Worm (Caenorhabditis elegans) whole organism, young adult: ENCODE data around the gene mig-14.

ENCODE experiments used
- B0019.2 ChIP-seq: fragments of 200-800 bp; sonication (Bioruptor generic); conservative IDR thresholded peaks from 2 replicates; pipeline ENCODE4 v1.3.6; 2022; ENCODE audit warnings: missing genetic modification reagents, missing genetic modification characterization, missing compliant biosample characterization
- D2030.7 ChIP-seq: fragments of 200-800 bp; sonication (Bioruptor generic); IDR thresholded peaks from 2 replicates; pipeline ENCODE4 v1.3.6; 2022; ENCODE audit warnings: missing genetic modification reagents, missing genetic modification characterization, missing compliant biosample characterization
- F22D6.2 ChIP-seq: sonication (generic microtip); optimal IDR thresholded peaks from 2 replicates; lab custom pipeline; 2016; ENCODE audit warnings: mild to moderate bottlenecking, missing genetic modification characterization, missing compliant biosample characterization
- F33H1.4 ChIP-seq: fragments of 200-800 bp; sonication (Bioruptor generic); IDR thresholded peaks from 2 replicates; pipeline ENCODE4 v1.3.6; 2022; ENCODE audit warnings: missing genetic modification reagents, missing genetic modification characterization, missing compliant biosample characterization
- F49E8.2 ChIP-seq: sonication (generic microtip); optimal IDR thresholded peaks from 3 replicates; lab custom pipeline; 2017; ENCODE audit warnings: missing genetic modification characterization, mild to moderate bottlenecking, missing compliant biosample characterization, antibody characterized with exemption, moderate library complexity; ENCODE audit not compliant: insufficient read depth
- F52B5.7 ChIP-seq: sonication (generic microtip); optimal IDR thresholded peaks from 2 replicates; lab custom pipeline; 2016; ENCODE audit warnings: mild to moderate bottlenecking, missing genetic modification characterization, missing compliant biosample characterization
- T07F8.4 ChIP-seq: sonication (generic microtip); optimal IDR thresholded peaks from 2 replicates; lab custom pipeline; 2016; ENCODE audit warnings: mild to moderate bottlenecking, missing genetic modification characterization, moderate library complexity, missing compliant biosample characterization
- Y53G8AR.9 ChIP-seq: fragments of 200-800 bp; sonication (Bioruptor generic); conservative IDR thresholded peaks from 2 replicates; pipeline ENCODE4 v1.3.6; 2022; ENCODE audit warnings: missing genetic modification reagents, missing genetic modification characterization, missing compliant biosample characterization
- Y79H2A.3 ChIP-seq: fragments of 200-800 bp; sonication (Bioruptor generic); conservative IDR thresholded peaks from 2 replicates; pipeline ENCODE4 v1.3.6; 2022; ENCODE audit warnings: missing genetic modification reagents, missing genetic modification characterization, missing compliant biosample characterization
- aptf-2 ChIP-seq: fragments of 200-800 bp; sonication (Bioruptor generic); conservative IDR thresholded peaks from 2 replicates; pipeline ENCODE4 v1.3.6; 2022; ENCODE audit warnings: missing genetic modification reagents, missing genetic modification characterization, missing compliant biosample characterization
- atf-7 ChIP-seq: sonication (generic microtip); optimal IDR thresholded peaks from 2 replicates; lab custom pipeline; 2017; ENCODE audit warnings: mild to moderate bottlenecking, missing genetic modification characterization, missing compliant biosample characterization
- attf-6 ChIP-seq: fragments of 200-800 bp; sonication (Bioruptor generic); IDR thresholded peaks from 2 replicates; pipeline ENCODE4 v1.3.6; 2022; ENCODE audit warnings: missing genetic modification reagents, missing genetic modification characterization, missing compliant biosample characterization
- ccch-3 ChIP-seq: fragments of 200-800 bp; sonication (Bioruptor generic); optimal IDR thresholded peaks from 2 replicates; lab custom pipeline; 2018; ENCODE audit warnings: mild to moderate bottlenecking, missing genetic modification characterization, missing compliant biosample characterization
- cebp-1 ChIP-seq, 2 experiments: fragments of 200-800 bp in 1 of 2; sonication (Bioruptor generic) in 1 of 2; sonication (generic microtip) in 1 of 2; IDR thresholded peaks in 1 of 2; optimal IDR thresholded peaks in 1 of 2; 2 replicates each; pipeline versions ENCODE4 v1.3.6 to Lab custom; 2017 to 2022; ENCODE audit warnings: missing compliant biosample characterization in 2 of 2, missing genetic modification characterization in 2 of 2, mild to moderate bottlenecking in 1 of 2, missing genetic modification reagents in 1 of 2, moderate library complexity in 1 of 2
- ceh-100 ChIP-seq: fragments of 200-800 bp; sonication (Bioruptor generic); IDR thresholded peaks from 2 replicates; pipeline ENCODE4 v1.3.6; 2022; ENCODE audit warnings: missing genetic modification reagents, missing genetic modification characterization, missing compliant biosample characterization
- ceh-79 ChIP-seq: sonication (generic microtip); optimal IDR thresholded peaks from 2 replicates; lab custom pipeline; 2017; ENCODE audit warnings: mild to moderate bottlenecking, missing genetic modification characterization, missing compliant biosample characterization
- ceh-91 ChIP-seq: fragments of 200-800 bp; sonication (Bioruptor generic); IDR thresholded peaks from 2 replicates; pipeline ENCODE4 v1.3.6; 2022; ENCODE audit warnings: missing genetic modification reagents, missing genetic modification characterization, missing compliant biosample characterization
- efl-1 ChIP-seq: fragments of 150-350 bp; optimal IDR thresholded peaks from 2 replicates; lab custom pipeline; 2014; ENCODE audit warnings: missing biosample characterization, missing genetic modification reagents, missing genetic modification characterization
- egl-18 ChIP-seq: fragments of 200-800 bp; sonication (Bioruptor generic); IDR thresholded peaks from 2 replicates; pipeline ENCODE4 v1.3.6; 2022; ENCODE audit warnings: missing genetic modification reagents, missing genetic modification characterization, missing compliant biosample characterization
- egl-44 ChIP-seq: fragments of 200-800 bp; sonication (Bioruptor generic); IDR thresholded peaks from 2 replicates; pipeline ENCODE4 v1.3.6; 2022; ENCODE audit warnings: missing genetic modification reagents, missing genetic modification characterization, missing compliant biosample characterization
- ets-4 ChIP-seq: fragments of 200-800 bp; sonication (Bioruptor generic); optimal IDR thresholded peaks from 2 replicates; lab custom pipeline; 2018; ENCODE audit warnings: mild to moderate bottlenecking, missing genetic modification characterization, missing compliant biosample characterization
- fkh-3 ChIP-seq: sonication (generic microtip); optimal IDR thresholded peaks from 2 replicates; lab custom pipeline; 2016; ENCODE audit warnings: mild to moderate bottlenecking, missing genetic modification characterization, missing compliant biosample characterization
- gei-17 ChIP-seq: fragments of 200-800 bp; sonication (Bioruptor generic); optimal IDR thresholded peaks from 2 replicates; lab custom pipeline; 2018; ENCODE audit warnings: mild to moderate bottlenecking, missing genetic modification characterization, missing compliant biosample characterization
- hlh-12 ChIP-seq: sonication (generic microtip); optimal IDR thresholded peaks from 2 replicates; lab custom pipeline; 2016; ENCODE audit warnings: missing genetic modification characterization, missing compliant biosample characterization
- hrde-1 ChIP-seq: sonication (generic microtip); optimal IDR thresholded peaks from 2 replicates; lab custom pipeline; 2016; ENCODE audit warnings: missing genetic modification characterization, mild to moderate bottlenecking, missing compliant biosample characterization, moderate library complexity, missing genotype, missing genetic modification reagents, borderline replicate concordance
- hsf-1 ChIP-seq: fragments of 200-800 bp; sonication (Bioruptor generic); IDR thresholded peaks from 2 replicates; pipeline ENCODE4 v1.3.6; 2022; ENCODE audit warnings: missing genetic modification reagents, missing genetic modification characterization, missing compliant biosample characterization
- let-526 ChIP-seq: fragments of 200-800 bp; sonication (Bioruptor generic); IDR thresholded peaks from 2 replicates; pipeline ENCODE4 v1.3.6; 2022; ENCODE audit warnings: missing genetic modification reagents, missing genetic modification characterization, missing compliant biosample characterization
- let-607 ChIP-seq, 2 experiments: fragments of 200-800 bp in 1 of 2; sonication (Bioruptor generic) in 1 of 2; sonication (generic microtip) in 1 of 2; optimal IDR thresholded peaks; 2 replicates each; lab custom pipeline; 2016 to 2018; ENCODE audit warnings: mild to moderate bottlenecking in 2 of 2, missing compliant biosample characterization in 2 of 2, missing genetic modification characterization in 2 of 2, moderate library complexity in 2 of 2, missing genotype in 1 of 2
- lin-35 ChIP-seq, 3 experiments: fragments of 150-350 bp in 2 of 3; sonication (generic microtip) in 1 of 3; optimal IDR thresholded peaks; 2 replicates each; lab custom pipeline; 2014 to 2018; ENCODE audit warnings: missing biosample characterization in 3 of 3, missing genetic modification characterization in 3 of 3, missing genetic modification reagents in 3 of 3
- lin-54 ChIP-seq: fragments of 200-800 bp; sonication (Bioruptor generic); optimal IDR thresholded peaks from 2 replicates; lab custom pipeline; 2018; ENCODE audit warnings: mild to moderate bottlenecking, missing genetic modification characterization, missing compliant biosample characterization
- lir-1 ChIP-seq: fragments of 200-800 bp; sonication (Bioruptor generic); conservative IDR thresholded peaks from 2 replicates; pipeline ENCODE4 v1.3.6; 2022; ENCODE audit warnings: missing genetic modification reagents, missing genetic modification characterization, missing compliant biosample characterization
- lsy-27 ChIP-seq: sonication (generic microtip); optimal IDR thresholded peaks from 2 replicates; lab custom pipeline; 2017; ENCODE audit warnings: missing genetic modification characterization, mild to moderate bottlenecking, missing compliant biosample characterization, antibody characterized with exemption, missing genotype, borderline replicate concordance; ENCODE audit not compliant: insufficient read depth
- madf-6 ChIP-seq: fragments of 200-800 bp; sonication (Bioruptor generic); IDR thresholded peaks from 2 replicates; pipeline ENCODE4 v1.3.6; 2022; ENCODE audit warnings: missing genetic modification reagents, missing genetic modification characterization, missing compliant biosample characterization
- madf-8 ChIP-seq: fragments of 200-800 bp; sonication (Bioruptor generic); conservative IDR thresholded peaks from 2 replicates; pipeline ENCODE4 v1.3.6; 2022; ENCODE audit warnings: missing genetic modification reagents, missing genetic modification characterization, missing compliant biosample characterization
- mes-4 ChIP-seq: sonication (generic microtip); optimal IDR thresholded peaks from 2 replicates; lab custom pipeline; 2016; ENCODE audit warnings: missing genotype, missing genetic modification characterization, missing compliant biosample characterization
- repo-1 ChIP-seq: sonication (generic microtip); optimal IDR thresholded peaks from 2 replicates; lab custom pipeline; 2017; ENCODE audit warnings: mild to moderate bottlenecking, missing genetic modification characterization, missing compliant biosample characterization
- rpc-1 ChIP-seq, 2 experiments: fragments of 150-350 bp in 1 of 2; sonication (generic microtip) in 1 of 2; optimal IDR thresholded peaks; 2 replicates each; lab custom pipeline; 2014 to 2018; ENCODE audit warnings: missing biosample characterization in 1 of 2, missing genetic modification characterization in 1 of 2, missing genetic modification reagents in 1 of 2, missing genotype in 1 of 2
- sdz-38 ChIP-seq: sonication (generic microtip); optimal IDR thresholded peaks from 2 replicates; lab custom pipeline; 2016; ENCODE audit warnings: missing genotype, missing genetic modification characterization, missing compliant biosample characterization
- sea-2 ChIP-seq: fragments of 200-800 bp; sonication (Bioruptor generic); IDR thresholded peaks from 2 replicates; pipeline ENCODE4 v1.3.6; 2022; ENCODE audit warnings: missing genetic modification characterization, missing compliant biosample characterization
- snpc-3.4 ChIP-seq: sonication (generic microtip); optimal IDR thresholded peaks from 2 replicates; lab custom pipeline; 2017; ENCODE audit warnings: missing genetic modification characterization, mild to moderate bottlenecking, missing compliant biosample characterization, antibody characterized with exemption, moderate library complexity, missing genotype, missing genetic modification reagents
- somi-1 ChIP-seq: fragments of 200-800 bp; sonication (Bioruptor generic); optimal IDR thresholded peaks from 2 replicates; lab custom pipeline; 2018; ENCODE audit warnings: mild to moderate bottlenecking, missing genetic modification characterization, missing compliant biosample characterization
- unc-130 ChIP-seq: sonication (generic microtip); optimal IDR thresholded peaks from 2 replicates; lab custom pipeline; 2016; ENCODE audit warnings: missing genetic modification reagents, missing genetic modification characterization, missing compliant biosample characterization
- zfh-2 ChIP-seq: fragments of 200-800 bp; sonication (Bioruptor generic); conservative IDR thresholded peaks from 2 replicates; pipeline ENCODE4 v1.3.6; 2022; ENCODE audit warnings: missing genetic modification reagents, missing genetic modification characterization, missing compliant biosample characterization
- zim-3 ChIP-seq: sonication (generic microtip); optimal IDR thresholded peaks from 2 replicates; lab custom pipeline; 2017; ENCODE audit warnings: mild to moderate bottlenecking, missing genetic modification characterization, moderate library complexity, missing compliant biosample characterization
- ztf-22 ChIP-seq: fragments of 200-800 bp; sonication (Bioruptor generic); optimal IDR thresholded peaks from 2 replicates; lab custom pipeline; 2018; ENCODE audit warnings: mild to moderate bottlenecking, missing genetic modification characterization, moderate library complexity, missing compliant biosample characterization
- ztf-6 ChIP-seq: fragments of 200-800 bp; sonication (Bioruptor generic); IDR thresholded peaks from 2 replicates; pipeline ENCODE4 v1.3.6; 2022; ENCODE audit warnings: missing genetic modification reagents, missing genetic modification characterization, missing compliant biosample characterization

Gene mig-14

ce11 chrII:13729416-13729815 lies 12.1 kb upstream of the mig-14 start, which contains the start of gene Y54G9A.9:
Gene Y54G9A.9, plus strand, starts transcription at chrII:13729716.
- TF ChIP-seq F49E8.2 (tag; lab: Kevin White, UChicago) = no peak
- no peak for TF ChIP-seq zfh-2 (GFP tag; lab: Robert Waterston, UW)
- no peak for TF ChIP-seq ets-4 (GFP tag; lab: Kevin White, UChicago)
- TF ChIP-seq lsy-27 (tag; lab: Kevin White, UChicago) = no peak
- no peak for TF ChIP-seq F22D6.2 (tag; lab: Kevin White, UChicago)
- TF ChIP-seq somi-1 (GFP tag; lab: Kevin White, UChicago) = no peak
- no peak for TF ChIP-seq attf-6
- no peak for TF ChIP-seq let-526
- TF ChIP-seq unc-130 (GFP tag; lab: Kevin White, UChicago) = no peak
- TF ChIP-seq hlh-12 (tag; lab: Kevin White, UChicago) = no peak
- no peak for TF ChIP-seq ceh-79 (tag; lab: Kevin White, UChicago)
- no peak for TF ChIP-seq cebp-1 (GFP tag; IDR thresholded peaks at IDR 0.05; lab: Robert Waterston, UW)
- no peak for TF ChIP-seq cebp-1 (tag; optimal IDR thresholded peaks at IDR 0.05; lab: Kevin White, UChicago)
- TF ChIP-seq repo-1 (tag; lab: Kevin White, UChicago) = no peak
- TF ChIP-seq ccch-3 = no peak
- TF ChIP-seq ztf-6 (GFP tag; lab: Robert Waterston, UW) = no peak
- no peak for TF ChIP-seq hrde-1
- no peak for TF ChIP-seq Y79H2A.3
- no peak for TF ChIP-seq F52B5.7
- TF ChIP-seq, all 124 proteins: peak for 0

DNA sequence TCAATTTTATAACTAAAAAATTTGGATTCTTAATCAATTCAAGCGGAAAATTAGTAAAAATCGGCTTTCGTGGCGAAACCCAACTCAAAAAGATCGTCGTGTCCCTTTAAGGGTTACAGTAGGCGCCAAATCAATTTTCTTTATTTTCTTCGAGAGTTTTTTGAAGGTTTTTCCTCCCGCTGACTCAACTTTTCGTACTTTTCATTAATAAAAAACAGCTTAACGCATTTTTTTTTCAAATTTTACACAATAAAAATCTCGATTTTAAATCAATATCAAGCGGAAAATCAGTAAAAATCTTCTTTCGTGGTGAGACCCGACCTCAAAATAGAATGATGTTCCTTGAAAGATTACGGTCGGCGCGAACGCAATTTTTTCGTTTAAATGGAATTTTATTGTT lies 9.4 kb upstream of the mig-14 start:
- TF ChIP-seq rpc-1 (optimal IDR thresholded peaks at IDR 0.05; lab: Kevin White, UChicago) (no peak), rpc-1 (tag; optimal IDR thresholded peaks at IDR 0.05; lab: Kevin White, UChicago) (no peak), B0019.2 (GFP tag; lab: Robert Waterston, UW) (no peak), snpc-3.4 (peak; percentile 18), egl-44 (GFP tag; lab: Robert Waterston, UW) (no peak), hlh-12 (tag; lab: Kevin White, UChicago) (no peak), lir-1 (GFP tag; lab: Robert Waterston, UW) (no peak), hrde-1 (no peak), hsf-1 (GFP tag; lab: Robert Waterston, UW) (no peak), ceh-91 (GFP tag; lab: Robert Waterston, UW) (peak; percentile 55), lin-54 (GFP tag; lab: Kevin White, UChicago) (peak; percentile 64), T07F8.4 (tag; lab: Kevin White, UChicago) (no peak), Y79H2A.3 (no peak), fkh-3 (tag; lab: Kevin White, UChicago) (no peak), sdz-38 (tag; lab: Kevin White, UChicago) (no peak), let-607 (tag; optimal IDR thresholded peaks at IDR 0.05; lab: Kevin White, UChicago) (no peak), ceh-79 (tag; lab: Kevin White, UChicago) (no peak), lin-35 (GFP tag; optimal IDR thresholded peaks at IDR 0.05; lab: Kevin White, UChicago) (no peak), egl-18 (GFP tag; lab: Robert Waterston, UW) (no peak), ztf-6 (GFP tag; lab: Robert Waterston, UW) (no peak), madf-8 (GFP tag; lab: Robert Waterston, UW) (peak; percentile 79), Y53G8AR.9 (no peak), sea-2 (GFP tag; lab: Robert Waterston, UW) (no peak), ztf-22 (no peak), aptf-2 (GFP tag; lab: Robert Waterston, UW) (no peak), zim-3 (tag; lab: Kevin White, UChicago) (no peak), mes-4 (tag; lab: Kevin White, UChicago) (no peak), atf-7 (tag; lab: Kevin White, UChicago) (no peak), D2030.7 (GFP tag; lab: Robert Waterston, UW) (peak; percentile 66; the same call in 1 of the 2 replicates), madf-6 (GFP tag; lab: Robert Waterston, UW) (peak; percentile 92), efl-1 (GFP tag; lab: Kevin White, UChicago) (peak; percentile 79), ceh-100 (GFP tag; lab: Robert Waterston, UW) (no peak), F33H1.4 (GFP tag; lab: Robert Waterston, UW) (peak; percentile 92), gei-17 (GFP tag; lab: Kevin White, UChicago) (no peak)
